Fruit fly (Drosophila melanogaster) whole organism, embryonic: ENCODE measurements around the gene CG3513.

Experiments
- Ada2b ChIP-seq: fragments of 200-800 bp; sonication (Bioruptor generic); IDR thresholded peaks from 2 replicates; pipeline ENCODE4 v1.3.6; 2022; ENCODE audit warnings: missing biosample characterization, missing genetic modification characterization
- Asciz ChIP-seq: fragments of 200-800 bp; sonication (Bioruptor generic); optimal IDR thresholded peaks from 2 replicates; lab custom pipeline; 2017; ENCODE audit warnings: missing biosample characterization, mild to moderate bottlenecking, missing genetic modification characterization, missing genetic modification reagents
- CG10431 ChIP-seq: fragments of 200-800 bp; sonication (Bioruptor generic); optimal IDR thresholded peaks from 3 replicates; lab custom pipeline; 2018; ENCODE audit warnings: missing biosample characterization, mild to moderate bottlenecking, missing genetic modification characterization
- CG10654 ChIP-seq: fragments of 200-800 bp; sonication (Bioruptor generic); optimal IDR thresholded peaks from 2 replicates; lab custom pipeline; 2016; ENCODE audit warnings: missing biosample characterization, missing genetic modification characterization
- CG10959 ChIP-seq: fragments of 200-800 bp; sonication (Bioruptor generic); IDR thresholded peaks from 2 replicates; pipeline ENCODE4 v1.3.6; 2022; ENCODE audit warnings: missing biosample characterization, missing genetic modification characterization
- CG14014 ChIP-seq: fragments of 200-800 bp; sonication (Bioruptor generic); IDR thresholded peaks from 2 replicates; pipeline ENCODE4 v1.3.6; 2022; ENCODE audit warnings: missing biosample characterization, missing genetic modification characterization
- CG14050 ChIP-seq: fragments of 200-800 bp; sonication (Bioruptor generic); IDR thresholded peaks from 3 replicates; pipeline ENCODE4 v1.3.6; 2022; ENCODE audit warnings: missing biosample characterization, missing genetic modification characterization
- CG15011 ChIP-seq: fragments of 200-800 bp; sonication (Bioruptor generic); optimal IDR thresholded peaks from 3 replicates; lab custom pipeline; 2018; ENCODE audit warnings: missing biosample characterization, mild to moderate bottlenecking, missing genetic modification characterization
- CG15269 ChIP-seq: fragments of 200-800 bp; sonication (Bioruptor generic); optimal IDR thresholded peaks from 2 replicates; lab custom pipeline; 2018; ENCODE audit warnings: missing biosample characterization, mild to moderate bottlenecking, missing genetic modification characterization, moderate library complexity
- CG17802 ChIP-seq: fragments of 200-800 bp; sonication (Bioruptor generic); optimal IDR thresholded peaks from 2 replicates; lab custom pipeline; 2018; ENCODE audit warnings: missing biosample characterization, mild to moderate bottlenecking, missing genetic modification characterization, moderate library complexity
- CG18476 ChIP-seq: fragments of 200-800 bp; sonication (Bioruptor generic); optimal IDR thresholded peaks from 2 replicates; lab custom pipeline; 2016; ENCODE audit warnings: missing biosample characterization, mild to moderate bottlenecking, missing genetic modification characterization
- CG18619 ChIP-seq: fragments of 200-800 bp; sonication (Bioruptor generic); optimal IDR thresholded peaks from 3 replicates; lab custom pipeline; 2017; ENCODE audit warnings: missing biosample characterization, mild to moderate bottlenecking, missing genetic modification characterization
- CG2712 ChIP-seq: fragments of 200-800 bp; optimal IDR thresholded peaks from 3 replicates; lab custom pipeline; 2019; ENCODE audit warnings: missing biosample characterization, mild to moderate bottlenecking, missing genetic modification characterization, moderate library complexity
- CG2875 ChIP-seq: fragments of 200-800 bp; sonication (Bioruptor generic); optimal IDR thresholded peaks from 2 replicates; lab custom pipeline; 2017; ENCODE audit warnings: missing biosample characterization, mild to moderate bottlenecking, missing genetic modification characterization, missing genetic modification reagents
- CG31224 ChIP-seq: fragments of 200-800 bp; sonication (Bioruptor generic); IDR thresholded peaks from 2 replicates; pipeline ENCODE4 v1.3.6; 2022; ENCODE audit warnings: missing biosample characterization, missing genetic modification characterization
- CG32772 ChIP-seq: fragments of 200-800 bp; sonication (Bioruptor generic); IDR thresholded peaks from 2 replicates; pipeline ENCODE4 v1.3.6; 2022; ENCODE audit warnings: missing biosample characterization, missing genetic modification characterization
- CG3281 ChIP-seq: fragments of 200-800 bp; sonication (Bioruptor generic); optimal IDR thresholded peaks from 3 replicates; lab custom pipeline; 2017; ENCODE audit warnings: missing biosample characterization, mild to moderate bottlenecking, missing genetic modification characterization
- CG3847 ChIP-seq: fragments of 200-800 bp; sonication (Bioruptor generic); IDR thresholded peaks from 2 replicates; pipeline ENCODE4 v1.3.6; 2022; ENCODE audit warnings: missing biosample characterization, missing genetic modification characterization
- CG42726 ChIP-seq: fragments of 200-800 bp; sonication (Bioruptor generic); IDR thresholded peaks from 2 replicates; pipeline ENCODE4 v1.3.6; 2022; ENCODE audit warnings: missing biosample characterization, missing genetic modification characterization; ENCODE audit not compliant: partially characterized antibody
- CG4730 ChIP-seq: fragments of 200-800 bp; sonication (Bioruptor generic); IDR thresholded peaks from 2 replicates; pipeline ENCODE4 v1.3.6; 2022; ENCODE audit warnings: missing biosample characterization, missing genetic modification characterization
- CG5180 ChIP-seq: fragments of 200-800 bp; sonication (Bioruptor generic); optimal IDR thresholded peaks from 3 replicates; lab custom pipeline; 2017; ENCODE audit warnings: missing biosample characterization, missing genetic modification characterization, mild to moderate bottlenecking, moderate library complexity, missing genetic modification reagents
- CG6683 ChIP-seq: fragments of 200-800 bp; sonication (Bioruptor generic); optimal IDR thresholded peaks from 2 replicates; lab custom pipeline; 2017; ENCODE audit warnings: missing biosample characterization, mild to moderate bottlenecking, missing genetic modification characterization, missing genetic modification reagents
- CG7271 ChIP-seq: fragments of 200-800 bp; sonication (Bioruptor generic); optimal IDR thresholded peaks from 2 replicates; lab custom pipeline; 2018; ENCODE audit warnings: missing biosample characterization, mild to moderate bottlenecking, missing genetic modification characterization, moderate library complexity
- CG7928 ChIP-seq: fragments of 200-800 bp; sonication (Bioruptor generic); optimal IDR thresholded peaks from 2 replicates; lab custom pipeline; 2017; ENCODE audit warnings: missing biosample characterization, mild to moderate bottlenecking, missing genetic modification characterization
- CG8765 ChIP-seq: fragments of 200-800 bp; sonication (Bioruptor generic); IDR thresholded peaks from 2 replicates; pipeline ENCODE4 v1.3.6; 2022; ENCODE audit warnings: missing biosample characterization, missing genetic modification characterization
- Chrac-16 ChIP-seq: fragments of 200-800 bp; sonication (Bioruptor generic); optimal IDR thresholded peaks from 3 replicates; lab custom pipeline; 2016; ENCODE audit warnings: missing biosample characterization, missing genetic modification characterization
- CoRest ChIP-seq: fragments of 200-800 bp; sonication (Bioruptor generic); optimal IDR thresholded peaks from 3 replicates; lab custom pipeline; 2018; ENCODE audit warnings: missing biosample characterization, mild to moderate bottlenecking, missing genetic modification characterization, moderate library complexity
- Dref ChIP-seq: fragments of 200-800 bp; sonication (Bioruptor generic); IDR thresholded peaks from 2 replicates; pipeline ENCODE4 v1.3.6; 2022; ENCODE audit warnings: missing biosample characterization, missing genetic modification characterization
- E2f1 ChIP-seq: fragments of 200-800 bp; sonication (Bioruptor generic); IDR thresholded peaks from 2 replicates; pipeline ENCODE4 v1.3.6; 2022; ENCODE audit warnings: missing biosample characterization, missing genetic modification characterization
- H15 ChIP-seq: fragments of 200-800 bp; sonication (Bioruptor generic); IDR thresholded peaks from 3 replicates; pipeline ENCODE4 v1.3.6; 2022; ENCODE audit warnings: missing biosample characterization, missing genetic modification characterization
- Hand ChIP-seq: fragments of 200-800 bp; sonication (Bioruptor generic); optimal IDR thresholded peaks from 2 replicates; lab custom pipeline; 2017; ENCODE audit warnings: mild to moderate bottlenecking, missing biosample characterization, missing genetic modification reagents, missing genetic modification characterization
- Hr39 ChIP-seq: fragments of >200 bp; optimal IDR thresholded peaks from 2 replicates; lab custom pipeline; 2017
- Kr ChIP-seq: fragments of 200-800 bp; sonication (Bioruptor generic); optimal IDR thresholded peaks from 2 replicates; lab custom pipeline; 2017; ENCODE audit warnings: missing biosample characterization, mild to moderate bottlenecking, missing genetic modification characterization
- Lpt ChIP-seq: fragments of >200 bp; optimal IDR thresholded peaks from 2 replicates; lab custom pipeline; 2018; ENCODE audit warnings: missing biosample characterization, missing genetic modification characterization
- MESR4 ChIP-seq: fragments of 200-800 bp; sonication (Bioruptor generic); optimal IDR thresholded peaks from 2 replicates; lab custom pipeline; 2018; ENCODE audit warnings: missing biosample characterization, mild to moderate bottlenecking, missing genetic modification characterization, moderate library complexity
- Mrtf ChIP-seq: fragments of 200-800 bp; sonication (Bioruptor generic); IDR thresholded peaks from 3 replicates; pipeline ENCODE4 v1.3.6; 2022; ENCODE audit warnings: missing biosample characterization, missing genetic modification characterization
- NFAT ChIP-seq: fragments of 200-800 bp; sonication (Bioruptor generic); IDR thresholded peaks from 2 replicates; pipeline ENCODE4 v1.3.6; 2022; ENCODE audit warnings: missing biosample characterization, missing genetic modification characterization
- NfI ChIP-seq: fragments of 200-800 bp; sonication (Bioruptor generic); optimal IDR thresholded peaks from 3 replicates; lab custom pipeline; 2018; ENCODE audit warnings: missing biosample characterization, mild to moderate bottlenecking, missing genetic modification characterization, moderate library complexity
- ab ChIP-seq: fragments of 200-800 bp; sonication (Bioruptor generic); optimal IDR thresholded peaks from 2 replicates; lab custom pipeline; 2016; ENCODE audit warnings: missing biosample characterization, missing genetic modification characterization
- ap ChIP-seq: fragments of 200-800 bp; sonication (Bioruptor generic); IDR thresholded peaks from 2 replicates; pipeline ENCODE4 v1.3.6; 2022; ENCODE audit warnings: missing biosample characterization, missing genetic modification characterization
- bigmax ChIP-seq: fragments of 200-800 bp; sonication (Bioruptor generic); optimal IDR thresholded peaks from 2 replicates; lab custom pipeline; 2018; ENCODE audit warnings: missing biosample characterization, mild to moderate bottlenecking, missing genetic modification characterization
- bsh ChIP-seq, 2 experiments: fragments of 200-800 bp; sonication (Bioruptor generic); optimal IDR thresholded peaks; 2 replicates each; lab custom pipeline; 2017 to 2018; ENCODE audit warnings: mild to moderate bottlenecking in 2 of 2, missing biosample characterization in 2 of 2, missing genetic modification characterization in 2 of 2, moderate library complexity in 1 of 2
- mam ChIP-seq: fragments of 200-800 bp; sonication (Bioruptor generic); optimal IDR thresholded peaks from 3 replicates; lab custom pipeline; 2016; ENCODE audit warnings: missing biosample characterization, missing genetic modification characterization
- mld ChIP-seq: fragments of 200-800 bp; sonication (Bioruptor generic); IDR thresholded peaks from 3 replicates; pipeline ENCODE4 v1.3.6; 2022; ENCODE audit warnings: missing biosample characterization, missing genetic modification characterization; ENCODE audit not compliant: partially characterized antibody
- nerfin-2 ChIP-seq: fragments of 200-800 bp; sonication (Bioruptor generic); IDR thresholded peaks from 2 replicates; pipeline ENCODE4 v1.3.6; 2022; ENCODE audit warnings: missing biosample characterization, missing genetic modification characterization; ENCODE audit not compliant: partially characterized antibody
- sna ChIP-seq: fragments of 200-800 bp; sonication (Bioruptor generic); IDR thresholded peaks from 2 replicates; pipeline ENCODE4 v1.3.6; 2022; ENCODE audit warnings: missing biosample characterization, missing genetic modification characterization; ENCODE audit not compliant: partially characterized antibody
- ssp ChIP-seq: fragments of 200-800 bp; sonication (Bioruptor generic); IDR thresholded peaks from 2 replicates; pipeline ENCODE4 v1.3.6; 2022; ENCODE audit warnings: missing biosample characterization, missing genetic modification characterization
- tgo ChIP-seq: fragments of 200-800 bp; sonication (Bioruptor generic); IDR thresholded peaks from 3 replicates; pipeline ENCODE4 v1.3.6; 2022; ENCODE audit warnings: missing biosample characterization, missing genetic modification characterization
- tup ChIP-seq: fragments of 200-800 bp; sonication (Bioruptor generic); optimal IDR thresholded peaks from 2 replicates; lab custom pipeline; 2016; ENCODE audit warnings: missing biosample characterization, mild to moderate bottlenecking, missing genetic modification characterization, moderate library complexity

CG3513 gene

DNA sequence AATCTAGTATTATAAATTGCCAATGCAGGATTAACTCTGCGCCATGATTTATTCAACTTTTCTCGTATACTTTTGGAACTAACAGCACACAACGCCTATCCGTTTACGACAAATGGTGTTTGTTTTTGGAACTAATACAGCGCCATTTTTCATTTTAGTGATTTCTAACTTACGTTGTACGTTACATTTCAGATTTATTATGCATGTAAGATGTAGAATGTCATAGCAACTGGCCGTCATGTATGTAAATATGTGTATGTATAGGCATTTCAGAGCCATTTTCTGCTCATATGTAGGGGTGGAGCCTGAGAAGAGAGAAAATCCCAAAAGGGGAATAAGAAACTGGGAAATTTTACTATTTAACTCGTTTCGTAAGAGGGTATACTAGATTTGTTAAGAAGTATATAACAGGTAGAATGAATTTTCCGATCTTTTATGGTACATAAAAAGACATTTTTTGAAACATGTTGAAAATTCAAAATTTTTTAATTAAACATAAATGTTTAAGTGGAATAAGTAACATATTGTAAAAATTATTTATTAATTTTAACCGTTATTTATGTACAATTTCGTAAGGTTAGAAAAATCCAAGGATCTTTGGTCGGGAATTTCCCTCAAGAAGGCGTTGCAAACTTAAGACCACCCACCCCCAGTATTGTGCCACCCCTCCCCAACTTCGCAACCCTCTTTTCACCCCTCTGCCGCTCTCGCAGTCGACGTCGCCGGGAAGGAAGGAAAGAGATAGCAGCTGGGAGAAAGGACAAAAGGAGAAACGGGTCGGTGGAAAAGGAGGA is 35.4 kb downstream of the CG3513 start (continued):
- TF ChIP-seq CG7271 (tag; lab: Kevin White, UChicago) (no peak), ab (GFP tag; lab: Kevin White, UChicago) (no peak), mam (peak; percentile 30), NfI (GFP tag; lab: Kevin White, UChicago) (peak; percentile 59), bigmax (GFP tag; lab: Kevin White, UChicago) (no peak), CG2712 (tag; lab: Kevin White, UChicago) (peak; percentile 71), bsh (GFP tag; optimal IDR thresholded peaks at IDR 0.05; lab: Kevin White, UChicago) (peak in 1 of 2 experiments; percentile 39), sna (GFP tag; lab: Robert Waterston, UW) (no peak), CG8765 (GFP tag; lab: Robert Waterston, UW) (no peak), CG5180 (GFP tag; lab: Kevin White, UChicago) (no peak), CG14014 (GFP tag; lab: Robert Waterston, UW) (0 out of 2 replicates have a peak, but pooled peaks have one; percentile 35), Mrtf (GFP tag; lab: Robert Waterston, UW) (no peak), Lpt (GFP tag; lab: Kevin White, UChicago) (no peak), mld (GFP tag; lab: Robert Waterston, UW) (no peak), tup (GFP tag; lab: Kevin White, UChicago) (no peak), CG15269 (tag; lab: Kevin White, UChicago) (no peak), tgo (GFP tag; lab: Robert Waterston, UW) (no peak; the same call in 2 of the 3 replicates), Dref (GFP tag; lab: Robert Waterston, UW) (no peak), CG7928 (GFP tag; lab: Kevin White, UChicago) (no peak), Hand (GFP tag; lab: Kevin White, UChicago) (no peak), Asciz (GFP tag; lab: Kevin White, UChicago) (peak; percentile 8), ssp (GFP tag; lab: Robert Waterston, UW) (peak; percentile 36; the same call in 1 of the 2 replicates), CG14050 (GFP tag; lab: Robert Waterston, UW) (no peak), NFAT (GFP tag; lab: Robert Waterston, UW) (peak; percentile 48; the same call in 1 of the 2 replicates), CG18619 (GFP tag; lab: Kevin White, UChicago) (no peak), H15 (GFP tag; lab: Robert Waterston, UW) (peak; percentile 35; the same call in 1 of the 3 replicates), Hr39 (lab: Kevin White, UChicago) (no peak), E2f1 (0 out of 2 replicates have a peak, but pooled peaks have one; percentile 19), Kr (GFP tag; lab: Kevin White, UChicago) (no peak), Ada2b (GFP tag; lab: Robert Waterston, UW) (no peak), CG2875 (GFP tag; lab: Kevin White, UChicago) (no peak), CG3847 (peak; percentile 44; the same call in 1 of the 2 replicates), CG10959 (no peak), nerfin-2 (no peak), CG17802 (tag; lab: Kevin White, UChicago) (no peak), CG18476 (GFP tag; lab: Kevin White, UChicago) (no peak), CG4730 (GFP tag; lab: Robert Waterston, UW) (peak; percentile 38; the same call in 1 of the 2 replicates), MESR4 (no peak), CG3281 (GFP tag; lab: Kevin White, UChicago) (no peak), ap (GFP tag; lab: Robert Waterston, UW) (no peak), CG15011 (no peak), CG10431 (GFP tag; lab: Kevin White, UChicago) (no peak), CG10654 (GFP tag; lab: Kevin White, UChicago) (peak; percentile 55), CG6683 (GFP tag; lab: Kevin White, UChicago) (no peak), CG42726 (GFP tag; lab: Robert Waterston, UW) (peak; percentile 90), CG31224 (GFP tag; lab: Robert Waterston, UW) (no peak), CG32772 (peak; percentile 67), CoRest (tag; lab: Kevin White, UChicago) (peak; percentile 58), Chrac-16 (GFP tag; lab: Kevin White, UChicago) (peak; percentile 20)
